Fruit fly (Drosophila melanogaster): ENCODE results near the gene CG5070.

Gene CG5070

dm6 chrX:17202498-17203162 is at the start of gene CG5070, which contains the start of gene TTLL1A:
CG5070 (plus strand) TSS chrX:17203112.
TTLL1A (minus strand) TSS chrX:17202598.
- TF ChIP-seq CTCF (optimal IDR thresholded peaks at IDR 0.05), result no peak
- TF ChIP-seq CG8478 (optimal IDR thresholded peaks at IDR 0.05), result no peak

- TF ChIP-seq CG8478 (optimal IDR thresholded peaks at IDR 0.05), result no peak
- no peak for TF ChIP-seq CTCF (optimal IDR thresholded peaks at IDR 0.05)
Observed at dm6 chrX:17159116-17159515, 43.8 kb upstream of the CG5070 start, which contains the start of gene xmas. xmas (minus strand) TSS chrX:17159306.

- peak in 1 of 2 experiments; percentile 23 for TF ChIP-seq CTCF (optimal IDR thresholded peaks at IDR 0.05)
- TF ChIP-seq CG8478 (optimal IDR thresholded peaks at IDR 0.05), result no peak
Observed at dm6 chrX:17159819-17160218, 43.1 kb upstream of the CG5070 start, which contains the start of gene baz. baz (plus strand) TSS chrX:17160006.

- TF ChIP-seq CTCF (optimal IDR thresholded peaks at IDR 0.05) (no peak), CG8478 (optimal IDR thresholded peaks at IDR 0.05) (no peak)
Observed at dm6 chrX:17160396-17161040, 42.4 kb upstream of the CG5070 start.

DNA sequence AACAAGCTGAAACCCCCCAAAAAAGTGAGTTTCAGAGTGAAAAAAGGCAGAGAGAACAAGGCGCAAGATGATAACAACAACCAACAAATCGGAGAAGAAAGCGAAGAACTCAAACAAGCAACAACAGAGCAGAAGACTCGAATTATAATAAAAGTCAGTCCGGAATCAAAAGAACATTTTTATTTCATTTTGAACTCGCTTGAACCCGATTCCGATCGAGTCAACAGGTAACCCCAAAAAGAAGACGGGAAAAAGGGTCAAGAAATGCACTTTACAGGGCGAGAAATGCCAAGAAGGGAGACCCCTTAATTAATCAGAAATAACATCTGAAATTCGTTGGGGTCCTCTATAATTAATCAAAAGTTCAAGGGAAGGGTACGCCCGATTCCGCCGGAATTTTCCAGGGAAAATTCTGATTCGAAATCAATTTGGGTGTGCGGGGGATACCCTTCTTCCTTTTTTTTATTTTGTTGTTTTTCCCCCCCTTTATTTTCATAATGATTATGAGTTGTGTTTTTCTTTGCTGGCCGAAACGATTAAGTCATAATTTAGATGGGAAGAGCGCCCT is 40.4 kb upstream of the CG5070 start:
- no peak for TF ChIP-seq CTCF (optimal IDR thresholded peaks at IDR 0.05)
- no peak for TF ChIP-seq CG8478 (optimal IDR thresholded peaks at IDR 0.05)

DNA sequence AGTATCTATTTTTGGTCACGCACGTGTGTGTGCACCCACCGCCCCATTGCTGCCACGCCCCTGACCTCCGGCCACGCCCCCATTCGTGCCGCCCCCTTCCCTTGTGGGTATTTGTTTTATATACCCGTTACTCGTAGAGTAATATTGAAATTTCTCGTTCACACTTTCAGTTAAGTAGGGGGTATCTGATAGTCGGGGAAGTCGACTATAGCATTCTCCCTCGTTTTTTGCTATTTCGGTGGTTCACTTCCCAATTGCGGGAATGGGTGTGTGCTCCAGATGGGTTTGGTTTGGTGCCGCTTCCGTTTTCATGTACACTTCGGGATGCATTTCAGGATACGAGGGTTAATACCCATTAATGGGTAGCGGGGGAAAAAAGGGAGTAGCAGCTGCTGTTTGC is 35.6 kb upstream of the CG5070 start:
- no peak for TF ChIP-seq CG8478 (optimal IDR thresholded peaks at IDR 0.05)
- TF ChIP-seq CTCF (optimal IDR thresholded peaks at IDR 0.05), result no peak

DNA sequence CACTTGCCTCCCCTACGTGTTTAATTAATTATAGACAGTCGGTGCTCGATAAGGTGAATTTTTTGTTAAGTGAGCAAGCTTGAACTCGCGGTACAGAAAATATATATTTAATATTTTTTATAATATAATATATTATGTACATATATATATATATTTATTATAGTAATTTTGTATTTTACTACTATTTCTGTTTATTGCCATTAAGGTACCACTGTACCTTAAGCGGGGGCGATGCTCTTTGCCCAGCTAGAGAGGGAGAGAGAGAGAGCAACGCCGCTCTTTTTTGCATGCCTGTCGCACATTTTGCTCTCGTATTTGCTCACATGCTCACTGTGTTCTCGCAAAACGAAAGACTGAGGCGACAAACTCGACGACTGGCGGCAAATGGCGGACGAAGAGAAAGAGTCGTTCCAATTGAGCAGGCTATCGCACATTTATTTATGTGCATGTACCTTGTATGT is 32.4 kb upstream of the CG5070 start:
- TF ChIP-seq CTCF (optimal IDR thresholded peaks at IDR 0.05) (no peak), CG8478 (optimal IDR thresholded peaks at IDR 0.05) (no peak)

- no peak for TF ChIP-seq CTCF (optimal IDR thresholded peaks at IDR 0.05)
- TF ChIP-seq CG8478 (optimal IDR thresholded peaks at IDR 0.05), result no peak
Observed at dm6 chrX:17172123-17172522, 30.8 kb upstream of the CG5070 start.

dm6 chrX:17172777-17173315 is 30.1 kb upstream of the CG5070 start:
- TF ChIP-seq CG8478 (optimal IDR thresholded peaks at IDR 0.05) (no peak), CTCF (optimal IDR thresholded peaks at IDR 0.05) (no peak)

DNA sequence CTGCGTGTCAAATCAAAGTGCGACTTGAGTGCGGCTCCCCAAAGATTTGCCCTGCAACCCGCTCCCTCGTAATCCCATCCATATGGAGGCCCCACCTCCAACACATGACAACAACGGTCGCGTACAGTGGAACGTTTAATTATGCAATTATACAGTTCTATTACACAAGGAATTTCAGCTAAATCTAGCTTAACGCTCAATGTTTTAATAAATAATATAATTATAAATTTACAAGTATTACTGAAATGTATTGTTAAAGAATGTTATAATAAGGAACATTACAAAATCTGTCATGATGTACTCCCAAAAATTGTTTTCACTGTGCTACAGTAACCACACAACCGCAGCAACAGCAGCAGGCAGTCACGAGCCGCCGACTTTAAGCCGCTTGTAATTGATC is 28.8 kb upstream of the CG5070 start:
- TF ChIP-seq CTCF (optimal IDR thresholded peaks at IDR 0.05) (no peak), CG8478 (optimal IDR thresholded peaks at IDR 0.05) (no peak)

dm6 chrX:17175558-17176189 is 27.2 kb upstream of the CG5070 start:
- peak; percentile 93 to 94 for TF ChIP-seq CTCF (optimal IDR thresholded peaks at IDR 0.05)
- no peak for TF ChIP-seq CG8478 (optimal IDR thresholded peaks at IDR 0.05)

DNA sequence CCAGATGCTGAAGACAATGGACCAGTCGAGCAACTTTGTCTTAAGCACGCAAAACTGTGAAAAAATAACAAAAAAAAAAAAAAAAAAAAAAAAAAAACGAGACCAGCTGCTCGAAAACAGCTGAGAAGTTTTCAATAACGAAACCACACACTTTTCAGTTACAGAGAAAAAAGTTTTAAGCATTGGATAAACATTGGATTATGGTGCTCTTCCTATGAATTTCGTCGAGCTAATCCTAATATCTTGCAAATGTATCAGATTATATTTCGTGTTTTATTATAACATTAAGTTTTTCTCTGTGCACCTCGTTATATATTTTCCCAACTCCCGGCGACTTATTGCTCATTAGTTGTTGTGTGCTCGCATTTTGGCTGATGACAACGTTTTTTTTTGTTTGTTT is 26.4 kb upstream of the CG5070 start:
- TF ChIP-seq CG8478 (optimal IDR thresholded peaks at IDR 0.05) (no peak), CTCF (optimal IDR thresholded peaks at IDR 0.05) (no peak)

dm6 chrX:17177606-17178005 is 25.3 kb upstream of the CG5070 start:
- TF ChIP-seq CTCF (optimal IDR thresholded peaks at IDR 0.05) (no peak), CG8478 (optimal IDR thresholded peaks at IDR 0.05) (no peak)

DNA sequence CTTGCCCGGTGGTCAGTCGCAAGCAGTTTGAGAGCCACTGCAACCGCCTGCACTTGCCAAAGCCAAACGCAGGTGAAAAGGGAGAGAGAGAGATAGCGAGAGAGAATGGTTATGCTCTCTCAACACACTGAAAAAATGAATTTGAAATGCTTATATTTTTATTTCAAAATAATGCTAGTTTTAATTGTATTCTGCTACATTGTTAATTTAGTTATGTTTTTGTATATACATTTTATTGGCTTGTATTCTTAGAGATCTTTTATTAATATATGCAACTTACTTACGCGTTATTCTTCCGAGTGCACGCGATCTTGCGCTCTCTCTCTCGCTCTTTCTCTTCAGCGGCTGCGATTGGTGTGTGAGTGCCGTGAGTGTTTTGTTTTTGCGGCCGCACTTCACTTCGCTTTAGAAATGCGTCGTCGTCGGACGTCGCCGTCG is 24.4 kb upstream of the CG5070 start:
- TF ChIP-seq CG8478 (optimal IDR thresholded peaks at IDR 0.05), result no peak
- no peak for TF ChIP-seq CTCF (optimal IDR thresholded peaks at IDR 0.05)

dm6 chrX:17180523-17180922 is 22.4 kb upstream of the CG5070 start:
- no peak for TF ChIP-seq CG8478 (optimal IDR thresholded peaks at IDR 0.05)
- TF ChIP-seq CTCF (optimal IDR thresholded peaks at IDR 0.05), result no peak

Measured in S2 (cell line).